Fruit fly (Drosophila melanogaster) ovary, adult (tissue): Measurements from ENCODE around the gene CG12071.

Source experiments
- CG17801 ChIP-seq: fragments of 200-800 bp; optimal IDR thresholded peaks from 2 replicates; lab custom pipeline; 2019; ENCODE audit warnings: missing biosample characterization, mild to moderate bottlenecking, missing genetic modification characterization, moderate library complexity; ENCODE audit not compliant: partially characterized antibody

Gene CG12071

dm6 chr3R:30864465-30864864, 16.4 kb downstream of the CG12071 start:
- no peak for TF ChIP-seq CG17801 (GFP tag; lab: Kevin White, UChicago)

dm6 chr3R:30863971-30864370, 16.9 kb downstream of the CG12071 start:
- no peak for TF ChIP-seq CG17801 (GFP tag; lab: Kevin White, UChicago)

DNA sequence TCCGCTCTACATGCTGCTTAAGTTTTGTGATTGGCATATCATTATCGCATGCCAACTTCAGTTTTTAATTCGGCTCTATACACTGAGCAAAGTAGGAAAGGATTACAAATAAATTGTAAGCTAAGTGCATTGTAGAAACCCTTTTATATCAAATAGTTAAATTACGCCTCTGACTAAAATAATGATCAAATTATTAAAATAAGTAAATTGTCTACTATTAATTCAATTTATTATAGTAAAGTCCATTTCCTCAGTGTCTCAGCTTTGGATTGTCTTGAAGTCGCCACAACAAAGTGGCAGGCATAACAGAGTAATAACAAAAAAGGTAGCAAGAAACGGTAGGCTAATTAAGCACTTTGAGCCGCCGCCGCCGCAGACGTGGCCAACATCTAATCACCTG, 18.4 kb downstream of the CG12071 start:
- TF ChIP-seq CG17801 (GFP tag; lab: Kevin White, UChicago): no peak

- TF ChIP-seq CG17801 (GFP tag; lab: Kevin White, UChicago): no peak
Observed at dm6 chr3R:30860561-30860928, 20.3 kb downstream of the CG12071 start.

DNA sequence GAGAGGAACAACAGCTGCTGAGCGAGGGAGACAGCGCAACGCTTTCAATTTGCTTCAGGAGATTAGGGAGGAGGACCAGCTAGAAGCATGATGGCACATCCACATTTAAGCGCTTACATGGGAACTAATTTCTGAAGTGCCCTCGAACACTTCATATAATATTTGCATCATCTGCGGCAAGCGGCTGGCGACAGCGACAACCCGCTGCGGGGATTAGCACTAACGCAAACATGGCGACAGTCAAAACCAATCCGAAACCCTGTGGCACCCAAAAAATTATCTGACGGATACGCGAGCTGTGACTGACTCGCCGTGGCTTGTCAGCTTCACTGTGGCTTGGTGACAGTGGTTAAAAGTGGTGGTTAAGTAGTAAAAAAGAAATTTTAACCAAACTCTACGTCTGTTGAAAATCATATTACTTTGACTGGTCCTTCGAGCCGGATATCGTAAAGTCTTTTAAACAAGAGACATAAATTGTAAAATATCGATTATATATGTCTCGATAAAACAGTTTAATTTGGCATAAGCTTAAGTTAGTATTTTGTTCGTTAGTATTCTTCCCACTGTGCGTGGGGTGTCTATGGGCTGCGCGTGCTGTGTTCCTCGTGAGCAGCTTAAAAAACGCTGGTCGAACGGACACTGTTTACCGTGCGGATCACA, 20.8 kb downstream of the CG12071 start:
- no peak for TF ChIP-seq CG17801 (GFP tag; lab: Kevin White, UChicago)

DNA sequence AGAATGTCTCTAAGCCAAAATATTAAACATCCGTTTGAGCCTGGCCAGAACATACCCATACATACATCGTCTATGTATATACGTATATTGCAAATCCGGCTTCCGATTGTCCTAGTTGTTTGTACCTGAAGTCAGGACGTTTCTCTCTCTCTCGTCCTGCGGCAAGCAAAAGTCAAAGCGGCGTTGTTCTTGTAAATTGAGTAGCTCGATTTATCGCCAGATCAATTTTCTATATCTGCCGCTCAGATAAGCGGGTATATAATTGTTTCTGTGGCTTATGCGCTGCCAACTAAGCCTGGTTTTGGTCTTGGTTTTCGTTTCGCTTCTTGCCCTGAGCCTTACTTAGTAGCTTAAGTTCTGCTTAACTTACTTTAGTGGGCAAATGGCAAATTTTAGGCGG, 24.2 kb downstream of the CG12071 start:
- no peak for TF ChIP-seq CG17801 (GFP tag; lab: Kevin White, UChicago)

DNA sequence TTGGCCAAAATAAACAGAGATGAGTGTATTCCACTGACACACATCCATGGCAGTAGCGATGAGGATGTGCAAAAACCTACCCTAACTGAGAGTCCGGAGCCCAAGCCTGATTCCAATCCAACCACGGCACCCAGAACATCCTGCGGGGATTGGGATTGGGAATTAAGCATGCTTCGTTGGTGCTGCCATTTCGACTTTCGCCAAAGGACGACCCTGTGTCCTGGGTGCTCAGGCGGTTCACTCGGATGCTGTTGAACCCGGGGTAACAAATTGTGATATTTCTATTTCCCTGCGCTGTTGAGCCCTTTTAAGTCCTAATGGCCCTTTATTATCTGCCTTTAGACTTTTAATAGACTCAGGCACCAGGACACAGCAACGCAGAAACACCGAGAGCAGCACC, 25.7 kb downstream of the CG12071 start:
- TF ChIP-seq CG17801 (GFP tag; lab: Kevin White, UChicago): no peak

DNA sequence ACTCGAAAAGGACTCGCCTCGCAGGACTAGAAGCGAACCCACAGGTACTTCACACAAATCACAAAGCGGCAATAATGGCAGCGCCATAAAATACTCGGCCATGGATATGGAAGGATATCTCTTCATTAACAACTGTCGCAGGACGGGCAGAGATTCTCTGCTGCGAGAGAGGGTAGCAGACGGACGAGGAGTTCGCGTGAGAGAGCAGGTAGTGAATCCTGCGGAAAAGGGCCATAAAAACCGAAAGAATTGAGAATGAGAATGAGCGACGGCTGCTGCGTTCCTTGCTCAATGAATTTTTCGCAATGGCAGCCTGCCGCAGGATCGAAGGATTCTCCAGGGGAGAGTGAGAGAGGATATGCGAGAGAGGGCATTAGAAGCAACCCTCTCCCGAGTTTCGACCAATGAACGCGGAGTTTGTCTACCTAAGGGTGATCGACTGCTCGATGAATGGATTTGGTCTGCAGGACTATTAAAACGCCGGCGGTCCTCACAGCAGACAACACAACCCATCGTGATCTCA, 28.9 kb downstream of the CG12071 start, which contains the start of gene tll:
tll (plus strand) TSS at position 473 of the 523 bp plus-strand sequence.
- no peak for TF ChIP-seq CG17801 (GFP tag; lab: Kevin White, UChicago)

DNA sequence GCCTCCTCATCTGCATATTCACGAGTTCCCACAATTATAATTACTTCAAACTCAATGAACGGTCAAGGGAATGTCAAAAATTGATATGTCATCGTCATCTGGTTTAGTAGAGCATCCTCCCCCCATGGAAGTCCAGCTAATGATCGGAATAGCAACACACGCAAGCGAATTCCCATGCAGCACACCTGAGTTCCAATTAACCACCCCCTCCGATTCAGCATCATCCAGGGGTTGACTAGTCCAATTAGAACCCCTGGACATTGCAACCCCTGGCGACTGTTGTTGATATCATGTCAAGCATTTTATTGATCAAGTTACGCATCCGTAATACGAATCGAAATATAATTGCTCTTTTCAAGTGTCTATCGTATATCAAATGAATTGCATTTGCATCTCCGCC, 30.4 kb downstream of the CG12071 start:
- TF ChIP-seq CG17801 (GFP tag; lab: Kevin White, UChicago): no peak

DNA sequence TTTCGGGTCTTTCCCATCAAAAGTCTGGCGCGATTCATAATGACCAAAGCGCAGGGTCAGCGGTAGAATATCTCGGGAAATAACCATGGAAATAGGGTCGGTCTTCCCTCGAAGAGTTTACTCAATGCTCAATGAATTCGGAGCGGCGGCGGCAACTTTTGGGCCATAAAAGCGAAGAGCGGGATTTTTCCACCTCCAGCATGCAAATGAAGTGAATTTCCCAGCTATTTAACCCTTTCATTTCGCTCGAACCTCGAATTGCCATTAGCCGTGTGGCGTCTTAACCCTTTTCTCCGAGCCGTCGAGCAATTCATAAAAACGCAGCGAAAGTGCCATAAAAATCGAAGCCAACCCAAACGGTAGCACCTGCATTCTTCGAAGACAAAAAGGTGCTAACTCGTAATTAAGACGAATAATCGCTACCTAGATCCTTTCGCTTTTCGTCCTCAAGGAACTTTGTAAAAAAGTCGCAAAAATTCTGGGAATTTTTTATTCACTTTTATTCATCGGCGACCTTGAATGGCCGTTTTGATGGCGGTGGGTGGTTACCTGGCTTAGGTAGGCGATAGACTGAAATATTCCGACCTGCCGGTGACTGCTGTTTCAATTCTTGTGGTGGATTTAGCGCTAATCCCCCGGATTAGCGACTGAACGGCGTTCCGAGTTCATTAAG, 31.2 kb downstream of the CG12071 start:
- TF ChIP-seq CG17801 (GFP tag; lab: Kevin White, UChicago): no peak

- TF ChIP-seq CG17801 (GFP tag; lab: Kevin White, UChicago): no peak
Observed at dm6 chr3R:30844436-30844835, 36.4 kb downstream of the CG12071 start.

DNA sequence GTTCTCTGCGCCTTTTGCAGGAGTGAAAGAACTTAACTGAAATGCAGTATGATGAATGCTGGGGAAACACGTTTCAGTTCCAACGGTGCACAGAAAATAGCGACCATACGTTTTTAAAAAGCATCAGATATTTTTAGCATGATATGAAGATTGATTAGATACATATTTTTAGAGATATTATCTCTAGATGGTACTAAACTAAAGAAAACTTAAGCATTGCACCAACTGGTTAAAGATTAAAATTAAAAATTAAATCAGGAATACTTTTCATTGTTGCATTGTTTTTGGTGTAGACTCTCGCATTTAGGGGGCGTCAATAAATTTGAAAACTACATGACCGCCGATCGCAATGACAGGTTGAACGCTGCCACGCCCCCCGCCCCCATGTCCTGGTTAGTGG, 37.1 kb downstream of the CG12071 start:
- no peak for TF ChIP-seq CG17801 (GFP tag; lab: Kevin White, UChicago)

- TF ChIP-seq CG17801 (GFP tag; lab: Kevin White, UChicago): no peak
Observed at dm6 chr3R:30842639-30843476, 38.0 kb downstream of the CG12071 start.

DNA sequence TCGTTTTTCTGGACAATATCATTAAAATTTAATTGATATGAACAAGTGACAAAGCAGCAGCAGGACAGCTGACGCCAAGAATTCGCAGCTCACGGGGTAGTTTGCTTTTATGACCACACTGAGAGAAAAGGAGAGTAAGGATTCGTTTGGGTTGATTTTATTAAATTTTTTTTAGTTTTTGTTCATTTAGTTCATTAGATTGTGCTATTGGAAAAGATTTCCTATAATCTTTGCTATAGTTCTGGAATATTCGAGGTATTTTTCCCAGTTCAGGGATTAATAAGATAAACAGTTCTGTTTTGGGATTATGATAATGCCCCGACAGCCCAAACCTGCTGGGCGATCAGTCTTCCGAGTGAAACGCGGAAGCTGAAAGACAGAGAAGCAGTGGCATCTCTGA, 38.6 kb downstream of the CG12071 start:
- no peak for TF ChIP-seq CG17801 (GFP tag; lab: Kevin White, UChicago)

- TF ChIP-seq CG17801 (GFP tag; lab: Kevin White, UChicago): no peak
Observed at dm6 chr3R:30840741-30841140, 40.1 kb downstream of the CG12071 start.
